1 fruit fly cellular context compared by ENCODE assay signal in the genomic region with DNA sequence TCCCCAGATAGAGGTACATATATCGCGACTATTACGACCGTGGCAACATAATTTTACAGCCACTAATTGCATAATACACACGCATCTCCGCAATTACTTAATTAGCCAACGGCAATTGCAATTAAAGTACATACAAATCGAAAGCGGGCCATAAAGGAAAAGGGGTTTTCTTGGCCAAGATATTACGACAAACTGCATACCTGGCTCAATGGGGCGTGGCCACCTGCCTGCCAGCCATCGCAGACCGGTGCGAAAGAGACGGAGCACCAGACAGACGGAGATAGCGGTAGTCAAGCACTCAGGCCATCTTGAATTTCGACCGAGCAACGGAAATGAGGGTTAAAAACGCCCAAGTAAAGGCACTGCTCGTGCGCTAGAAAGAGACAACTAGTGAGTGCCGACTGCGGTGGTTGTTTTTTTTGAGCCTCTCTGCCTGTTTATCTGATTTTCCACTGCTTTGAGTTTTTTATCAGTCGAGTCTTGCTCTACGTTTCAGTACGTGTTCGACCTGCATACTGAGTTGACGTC.
TF ChIP-seq lines count a peak whose summit lies in the region.

TSS of gene cad (plus strand) at position 490 of the 528 bp plus-strand sequence.

TF ChIP-seq in whole organism, embryonic, 481 proteins besides CTCF, POLR2A, EP300 and RAD21 (continued from another document and continues in another):
- peak; percentile 3 for TF ChIP-seq HLHmδ (GFP tag; optimal IDR thresholded peaks at IDR 0.05; lab: Kevin White, UChicago)
- no peak for TF ChIP-seq crc (GFP tag; optimal IDR thresholded peaks at IDR 0.05; lab: Kevin White, UChicago)
- TF ChIP-seq CG31365 (tag; optimal IDR thresholded peaks at IDR 0.05; lab: Kevin White, UChicago) = peak; percentile 44
- no peak for TF ChIP-seq CG8359 (GFP tag; optimal IDR thresholded peaks at IDR 0.05; lab: Kevin White, UChicago; ENCODE audit: borderline replicate concordance)
- no peak for TF ChIP-seq CG12769 (tag; optimal IDR thresholded peaks at IDR 0.05; lab: Kevin White, UChicago)
- TF ChIP-seq croc (GFP tag; conservative IDR thresholded peaks at IDR 0.05; lab: Robert Waterston, UW) = no peak
- no peak for TF ChIP-seq CG10654 (GFP tag; optimal IDR thresholded peaks at IDR 0.05; lab: Kevin White, UChicago)
- peak; percentile 53 for TF ChIP-seq ash1 (GFP tag; optimal IDR thresholded peaks at IDR 0.05; lab: Kevin White, UChicago)
- TF ChIP-seq CG6175 (GFP tag; IDR thresholded peaks at IDR 0.05; lab: Robert Waterston, UW) = 0 out of 3 replicates have a peak, but pooled peaks have one; percentile 19
- TF ChIP-seq Elba2 (GFP tag; optimal IDR thresholded peaks at IDR 0.05; lab: Kevin White, UChicago) = no peak
- TF ChIP-seq dan (GFP tag; IDR thresholded peaks at IDR 0.05; lab: Robert Waterston, UW) = no peak
- TF ChIP-seq stwl (tag; optimal IDR thresholded peaks at IDR 0.05; lab: Kevin White, UChicago) = no peak
- peak; percentile 60 for TF ChIP-seq Rfx (GFP tag; IDR thresholded peaks at IDR 0.05; lab: Robert Waterston, UW)
- TF ChIP-seq CG3163 (GFP tag; optimal IDR thresholded peaks at IDR 0.05; lab: Kevin White, UChicago) = no peak
- no peak for TF ChIP-seq wek (GFP tag; optimal IDR thresholded peaks at IDR 0.05; lab: Kevin White, UChicago)
- TF ChIP-seq CG2202 (tag; optimal IDR thresholded peaks at IDR 0.05; lab: Kevin White, UChicago) = peak; percentile 6
- TF ChIP-seq Hr39 (optimal IDR thresholded peaks at IDR 0.05; lab: Kevin White, UChicago) = no peak
- TF ChIP-seq CG18262 (tag; optimal IDR thresholded peaks at IDR 0.05; lab: Kevin White, UChicago) = no peak
- no peak for TF ChIP-seq sima (GFP tag; optimal IDR thresholded peaks at IDR 0.05; lab: Kevin White, UChicago)
- 0 out of 2 replicates have a peak, but pooled peaks have one; percentile 18 for TF ChIP-seq CG6689 (GFP tag; IDR thresholded peaks at IDR 0.05; lab: Robert Waterston, UW)
- no peak for TF ChIP-seq en (GFP tag; optimal IDR thresholded peaks at IDR 0.05; lab: Kevin White, UChicago)
- no peak for TF ChIP-seq Sry-δ (GFP tag; optimal IDR thresholded peaks at IDR 0.05; lab: Kevin White, UChicago)
- TF ChIP-seq unpg (GFP tag; optimal IDR thresholded peaks at IDR 0.05; lab: Kevin White, UChicago) = peak; percentile 0
- TF ChIP-seq Awh (GFP tag; IDR thresholded peaks at IDR 0.05; lab: Robert Waterston, UW) = no peak
- peak; percentile 58 for TF ChIP-seq CoRest (tag; optimal IDR thresholded peaks at IDR 0.05; lab: Kevin White, UChicago)
- no peak for TF ChIP-seq CG1529 (GFP tag; optimal IDR thresholded peaks at IDR 0.05; lab: Kevin White, UChicago)
- peak; percentile 3 for TF ChIP-seq CG12391 (tag; optimal IDR thresholded peaks at IDR 0.05; lab: Kevin White, UChicago)
- no peak for TF ChIP-seq dm (GFP tag; optimal IDR thresholded peaks at IDR 0.05; lab: Kevin White, UChicago)
- peak; percentile 1 for TF ChIP-seq Side (GFP tag; optimal IDR thresholded peaks at IDR 0.05; lab: Kevin White, UChicago)
- no peak for TF ChIP-seq HLH3B (GFP tag; IDR thresholded peaks at IDR 0.05; lab: Robert Waterston, UW)
- no peak for TF ChIP-seq ac (GFP tag; optimal IDR thresholded peaks at IDR 0.05; lab: Kevin White, UChicago)
- TF ChIP-seq eyg (GFP tag; optimal IDR thresholded peaks at IDR 0.05; lab: Kevin White, UChicago) = no peak
- TF ChIP-seq Fer2 (tag; optimal IDR thresholded peaks at IDR 0.05; lab: Kevin White, UChicago) = no peak
- TF ChIP-seq Sox100B (GFP tag; optimal IDR thresholded peaks at IDR 0.05; lab: Kevin White, UChicago) = no peak
- TF ChIP-seq CG3847 (GFP tag; IDR thresholded peaks at IDR 0.05; lab: Robert Waterston, UW) = peak; percentile 41; the same call in 1 of the 2 replicates
- no peak for TF ChIP-seq Lpt (GFP tag; optimal IDR thresholded peaks at IDR 0.05; lab: Kevin White, UChicago)
- no peak for TF ChIP-seq CG4282 (GFP tag; optimal IDR thresholded peaks at IDR 0.05; lab: Kevin White, UChicago)
- no peak for TF ChIP-seq CG2712 (tag; optimal IDR thresholded peaks at IDR 0.05; lab: Kevin White, UChicago)
- TF ChIP-seq pb (GFP tag; optimal IDR thresholded peaks at IDR 0.05; lab: Kevin White, UChicago) = no peak
- peak; percentile 94 for TF ChIP-seq z (GFP tag; IDR thresholded peaks at IDR 0.05; lab: Robert Waterston, UW)
- no peak for TF ChIP-seq vfl (GFP tag; optimal IDR thresholded peaks at IDR 0.05; lab: Kevin White, UChicago)
- no peak for TF ChIP-seq ind (GFP tag; optimal IDR thresholded peaks at IDR 0.05; lab: Kevin White, UChicago)
- no peak for TF ChIP-seq Mes4 (GFP tag; optimal IDR thresholded peaks at IDR 0.05; lab: Kevin White, UChicago)
- peak; percentile 35 for TF ChIP-seq CG5180 (GFP tag; optimal IDR thresholded peaks at IDR 0.05; lab: Kevin White, UChicago)
- TF ChIP-seq tin (GFP tag; optimal IDR thresholded peaks at IDR 0.05; lab: Kevin White, UChicago) = no peak
- peak; percentile 42; the same call in 1 of the 2 replicates for TF ChIP-seq ato (GFP tag; IDR thresholded peaks at IDR 0.05; lab: Robert Waterston, UW; ENCODE audit: partially characterized antibody)
- peak; percentile 52; the same call in 1 of the 2 replicates for TF ChIP-seq CG32532 (GFP tag; IDR thresholded peaks at IDR 0.05; lab: Robert Waterston, UW)
- no peak for TF ChIP-seq CG11504 (tag; optimal IDR thresholded peaks at IDR 0.05; lab: Kevin White, UChicago)
- TF ChIP-seq chinmo (GFP tag; IDR thresholded peaks at IDR 0.05; lab: Robert Waterston, UW; ENCODE audit: partially characterized antibody) = peak; percentile 78; the same call in 2 of the 4 replicates
- peak; percentile 30 for TF ChIP-seq gsb-n (tag; optimal IDR thresholded peaks at IDR 0.05; lab: Kevin White, UChicago)
- no peak for TF ChIP-seq cas (GFP tag; IDR thresholded peaks at IDR 0.05; lab: Robert Waterston, UW)
- TF ChIP-seq CG13296 (GFP tag; optimal IDR thresholded peaks at IDR 0.05; lab: Kevin White, UChicago) = peak; percentile 13
- TF ChIP-seq unc-4 (GFP tag; IDR thresholded peaks at IDR 0.05; lab: Robert Waterston, UW; ENCODE audit: partially characterized antibody) = no peak
- TF ChIP-seq sug (tag; optimal IDR thresholded peaks at IDR 0.05; lab: Kevin White, UChicago) = peak; percentile 25
- TF ChIP-seq CG15696 (tag; optimal IDR thresholded peaks at IDR 0.05; lab: Kevin White, UChicago) = no peak
- no peak for TF ChIP-seq CG13123 (GFP tag; optimal IDR thresholded peaks at IDR 0.05; lab: Kevin White, UChicago)
- no peak for TF ChIP-seq CG18764 (GFP tag; optimal IDR thresholded peaks at IDR 0.05; lab: Kevin White, UChicago)
- TF ChIP-seq CG9876 (GFP tag; optimal IDR thresholded peaks at IDR 0.05; lab: Kevin White, UChicago) = no peak
- TF ChIP-seq Antp (GFP tag; optimal IDR thresholded peaks at IDR 0.05; lab: Kevin White, UChicago) = no peak
- no peak for TF ChIP-seq Dfd (GFP tag; optimal IDR thresholded peaks at IDR 0.05; lab: Kevin White, UChicago)
- peak; percentile 92 for TF ChIP-seq Ets97D (GFP tag; optimal IDR thresholded peaks at IDR 0.05; lab: Kevin White, UChicago)
- TF ChIP-seq CG10431 (GFP tag; optimal IDR thresholded peaks at IDR 0.05; lab: Kevin White, UChicago) = no peak
- no peak for TF ChIP-seq disco-r (GFP tag; optimal IDR thresholded peaks at IDR 0.05; lab: Kevin White, UChicago)
- TF ChIP-seq Drgx (GFP tag; IDR thresholded peaks at IDR 0.05; lab: Robert Waterston, UW) = peak; percentile 56; the same call in 1 of the 2 replicates
- TF ChIP-seq bab2 (GFP tag; optimal IDR thresholded peaks at IDR 0.05; lab: Kevin White, UChicago) = no peak
- no peak for TF ChIP-seq CG8089 (GFP tag; optimal IDR thresholded peaks at IDR 0.05; lab: Kevin White, UChicago)
- no peak for TF ChIP-seq CG4854 (GFP tag; optimal IDR thresholded peaks at IDR 0.05; lab: Kevin White, UChicago)
- TF ChIP-seq da (GFP tag; optimal IDR thresholded peaks at IDR 0.05; lab: Kevin White, UChicago) = no peak
- TF ChIP-seq CG15514 (GFP tag; optimal IDR thresholded peaks at IDR 0.05; lab: Kevin White, UChicago) = peak; percentile 45
- TF ChIP-seq nmo (GFP tag; optimal IDR thresholded peaks at IDR 0.05; lab: Kevin White, UChicago) = peak; percentile 55
- no peak for TF ChIP-seq CG34422 (GFP tag; IDR thresholded peaks at IDR 0.05; lab: Robert Waterston, UW)
- TF ChIP-seq Hsf (GFP tag; optimal IDR thresholded peaks at IDR 0.05; lab: Kevin White, UChicago) = no peak
- TF ChIP-seq CG12155 (GFP tag; optimal IDR thresholded peaks at IDR 0.05; lab: Kevin White, UChicago) = no peak
- TF ChIP-seq YL-1 (GFP tag; optimal IDR thresholded peaks at IDR 0.05; lab: Kevin White, UChicago) = no peak
- no peak for TF ChIP-seq gce (GFP tag; IDR thresholded peaks at IDR 0.05; lab: Robert Waterston, UW)
- TF ChIP-seq CG15073 (GFP tag; optimal IDR thresholded peaks at IDR 0.05; lab: Kevin White, UChicago) = no peak
- 0 out of 3 replicates have a peak, but pooled peaks have one; percentile 24 for TF ChIP-seq zfh1 (GFP tag; IDR thresholded peaks at IDR 0.05; lab: Robert Waterston, UW)
- TF ChIP-seq slbo (GFP tag; IDR thresholded peaks at IDR 0.05; lab: Robert Waterston, UW) = peak; percentile 5; the same call in 1 of the 2 replicates
- no peak for TF ChIP-seq Spps (tag; optimal IDR thresholded peaks at IDR 0.05; lab: Kevin White, UChicago)
- no peak for TF ChIP-seq cato (GFP tag; optimal IDR thresholded peaks at IDR 0.05; lab: Kevin White, UChicago; ENCODE audit: borderline replicate concordance)
- TF ChIP-seq HmgD (GFP tag; optimal IDR thresholded peaks at IDR 0.05; lab: Kevin White, UChicago) = peak; percentile 35
- TF ChIP-seq fu2 (GFP tag; optimal IDR thresholded peaks at IDR 0.05; lab: Kevin White, UChicago) = no peak
- peak; percentile 3 for TF ChIP-seq PHDP (tag; optimal IDR thresholded peaks at IDR 0.05; lab: Kevin White, UChicago)
- TF ChIP-seq lab (GFP tag; optimal IDR thresholded peaks at IDR 0.05; lab: Kevin White, UChicago) = peak; percentile 61
- TF ChIP-seq MTF-1 (GFP tag; optimal IDR thresholded peaks at IDR 0.05; lab: Kevin White, UChicago; ENCODE audit: borderline replicate concordance) = peak; percentile 44
- TF ChIP-seq CG1024 (GFP tag; IDR thresholded peaks at IDR 0.05; lab: Robert Waterston, UW) = no peak
- no peak for TF ChIP-seq CG8765 (GFP tag; IDR thresholded peaks at IDR 0.05; lab: Robert Waterston, UW)
- no peak for TF ChIP-seq CG11560 (tag; IDR thresholded peaks at IDR 0.05; lab: Robert Waterston, UW)
- TF ChIP-seq Dek (tag; optimal IDR thresholded peaks at IDR 0.05; lab: Kevin White, UChicago) = no peak
- TF ChIP-seq CG2129 (GFP tag; IDR thresholded peaks at IDR 0.05; lab: Robert Waterston, UW; ENCODE audit: partially characterized antibody) = no peak
- no peak for TF ChIP-seq bowl (GFP tag; IDR thresholded peaks at IDR 0.05; lab: Robert Waterston, UW)
- no peak for TF ChIP-seq Asciz (GFP tag; optimal IDR thresholded peaks at IDR 0.05; lab: Kevin White, UChicago)
- TF ChIP-seq CG16815 (GFP tag; optimal IDR thresholded peaks at IDR 0.05; lab: Kevin White, UChicago) = no peak
- peak; percentile 5 for TF ChIP-seq CG33557 (GFP tag; optimal IDR thresholded peaks at IDR 0.05; lab: Kevin White, UChicago)
- no peak for TF ChIP-seq Blimp-1 (GFP tag; optimal IDR thresholded peaks at IDR 0.05; lab: Kevin White, UChicago)
- no peak for TF ChIP-seq CkIIα-i1 (GFP tag; IDR thresholded peaks at IDR 0.05; lab: Robert Waterston, UW)
- no peak for TF ChIP-seq dysf (GFP tag; IDR thresholded peaks at IDR 0.05; lab: Robert Waterston, UW)
- TF ChIP-seq sim (GFP tag; IDR thresholded peaks at IDR 0.05; lab: Robert Waterston, UW) = 0 out of 2 replicates have a peak, but pooled peaks have one; percentile 20
- TF ChIP-seq CG2116 (GFP tag; optimal IDR thresholded peaks at IDR 0.05; lab: Kevin White, UChicago) = no peak
- no peak for TF ChIP-seq Dbx (GFP tag; IDR thresholded peaks at IDR 0.05; lab: Robert Waterston, UW)
- TF ChIP-seq CG16813 (GFP tag; IDR thresholded peaks at IDR 0.05; lab: Robert Waterston, UW; ENCODE audit: partially characterized antibody) = no peak
- no peak for TF ChIP-seq CG8281 (tag; optimal IDR thresholded peaks at IDR 0.05; lab: Kevin White, UChicago)
- no peak for TF ChIP-seq CG6683 (GFP tag; optimal IDR thresholded peaks at IDR 0.05; lab: Kevin White, UChicago)
- no peak for TF ChIP-seq ssp (GFP tag; IDR thresholded peaks at IDR 0.05; lab: Robert Waterston, UW)
- TF ChIP-seq grau (tag; optimal IDR thresholded peaks at IDR 0.05; lab: Kevin White, UChicago) = peak; percentile 12
- no peak for TF ChIP-seq CG14014 (GFP tag; IDR thresholded peaks at IDR 0.05; lab: Robert Waterston, UW)
- peak; percentile 36; the same call in 1 of the 2 replicates for TF ChIP-seq CG10366 (GFP tag; IDR thresholded peaks at IDR 0.05; lab: Robert Waterston, UW)
- no peak for TF ChIP-seq ara (GFP tag; IDR thresholded peaks at IDR 0.05; lab: Robert Waterston, UW)
- TF ChIP-seq CG6254 (GFP tag; optimal IDR thresholded peaks at IDR 0.05; lab: Kevin White, UChicago) = no peak
- TF ChIP-seq Atf6 (GFP tag; IDR thresholded peaks at IDR 0.05; lab: Robert Waterston, UW) = peak; percentile 51; the same call in 1 of the 2 replicates
- TF ChIP-seq MESR4 (GFP tag; optimal IDR thresholded peaks at IDR 0.05; lab: Kevin White, UChicago) = no peak
- no peak for TF ChIP-seq lmd (GFP tag; IDR thresholded peaks at IDR 0.05; lab: Robert Waterston, UW)
- no peak for TF ChIP-seq Hey (tag; optimal IDR thresholded peaks at IDR 0.05; lab: Kevin White, UChicago)
- TF ChIP-seq Chrac-16 (GFP tag; optimal IDR thresholded peaks at IDR 0.05; lab: Kevin White, UChicago) = no peak
- 0 out of 2 replicates have a peak, but pooled peaks have one; percentile 39 for TF ChIP-seq crol (GFP tag; IDR thresholded peaks at IDR 0.05; lab: Robert Waterston, UW)
- TF ChIP-seq pho (GFP tag; optimal IDR thresholded peaks at IDR 0.05; lab: Kevin White, UChicago) = no peak
- peak; percentile 15 for TF ChIP-seq CG17359 (tag; optimal IDR thresholded peaks at IDR 0.05; lab: Kevin White, UChicago)
- no peak for TF ChIP-seq NC2β (GFP tag; optimal IDR thresholded peaks at IDR 0.05; lab: Kevin White, UChicago)
- TF ChIP-seq Fer1 (GFP tag; optimal IDR thresholded peaks at IDR 0.05; lab: Kevin White, UChicago) = no peak
- no peak for TF ChIP-seq ken (GFP tag; IDR thresholded peaks at IDR 0.05; lab: Robert Waterston, UW)
- TF ChIP-seq CG11696 (GFP tag; IDR thresholded peaks at IDR 0.05; lab: Robert Waterston, UW) = peak; percentile 14; the same call in 1 of the 2 replicates
- TF ChIP-seq NfI (GFP tag; optimal IDR thresholded peaks at IDR 0.05; lab: Kevin White, UChicago) = peak; percentile 22
- no peak for TF ChIP-seq CG7372 (GFP tag; IDR thresholded peaks at IDR 0.05; lab: Robert Waterston, UW)
- no peak for TF ChIP-seq CG7786 (GFP tag; optimal IDR thresholded peaks at IDR 0.05; lab: Kevin White, UChicago)
- no peak for TF ChIP-seq Usf (GFP tag; optimal IDR thresholded peaks at IDR 0.05; lab: Kevin White, UChicago)
- no peak for TF ChIP-seq wdn (GFP tag; IDR thresholded peaks at IDR 0.05; lab: Robert Waterston, UW)
- TF ChIP-seq bcd (GFP tag; optimal IDR thresholded peaks at IDR 0.05; lab: Kevin White, UChicago) = peak; percentile 27
